Fruit fly (Drosophila melanogaster) whole organism, embryonic: Measurements from ENCODE around the gene Pka-C3.

Experiments
- ATbp ChIP-seq: fragments of 200-800 bp; sonication (Bioruptor generic); optimal IDR thresholded peaks from 2 replicates; lab custom pipeline; 2017; ENCODE audit warnings: missing biosample characterization, mild to moderate bottlenecking, missing genetic modification characterization, missing genetic modification reagents
- B-H2 ChIP-seq: fragments of 200-800 bp; sonication (Bioruptor generic); optimal IDR thresholded peaks from 2 replicates; lab custom pipeline; 2018; ENCODE audit warnings: missing biosample characterization, mild to moderate bottlenecking, missing genetic modification characterization
- BEAF-32 ChIP-seq: fragments of 200-800 bp; sonication (Bioruptor generic); optimal IDR thresholded peaks from 3 replicates; lab custom pipeline; 2017; ENCODE audit warnings: missing biosample characterization, missing genetic modification characterization, mild to moderate bottlenecking, moderate library complexity, missing genetic modification reagents
- Bteb2 ChIP-seq: fragments of 200-800 bp; sonication (Bioruptor generic); optimal IDR thresholded peaks from 2 replicates; lab custom pipeline; 2016; ENCODE audit warnings: missing biosample characterization, missing genetic modification characterization
- CG11398 ChIP-seq: fragments of 200-800 bp; sonication (Bioruptor generic); optimal IDR thresholded peaks from 2 replicates; lab custom pipeline; 2016; ENCODE audit warnings: missing biosample characterization, missing genetic modification characterization
- CG11560 ChIP-seq: fragments of 200-800 bp; sonication (Bioruptor generic); IDR thresholded peaks from 3 replicates; pipeline ENCODE4 v1.3.6; 2022; ENCODE audit warnings: missing biosample characterization, missing genetic modification characterization
- CG12219 ChIP-seq: fragments of 200-800 bp; sonication (Bioruptor generic); optimal IDR thresholded peaks from 3 replicates; lab custom pipeline; 2018; ENCODE audit warnings: missing biosample characterization, mild to moderate bottlenecking, missing genetic modification characterization
- CG12236 ChIP-seq: fragments of 200-800 bp; sonication (Bioruptor generic); optimal IDR thresholded peaks from 2 replicates; lab custom pipeline; 2016; ENCODE audit warnings: missing biosample characterization, missing genetic modification characterization
- CG12659 ChIP-seq: fragments of 200-800 bp; sonication (Bioruptor generic); optimal IDR thresholded peaks from 3 replicates; lab custom pipeline; 2017; ENCODE audit warnings: mild to moderate bottlenecking, missing biosample characterization, missing genetic modification reagents, missing genetic modification characterization
- CG13287 ChIP-seq: fragments of 200-800 bp; sonication (Bioruptor generic); IDR thresholded peaks from 2 replicates; pipeline ENCODE4 v1.3.6; 2022; ENCODE audit warnings: missing biosample characterization, missing genetic modification characterization; ENCODE audit not compliant: partially characterized antibody
- CG13624 ChIP-seq: fragments of 200-800 bp; sonication (Bioruptor generic); optimal IDR thresholded peaks from 2 replicates; lab custom pipeline; 2016; ENCODE audit warnings: missing biosample characterization, missing genetic modification characterization
- CG16815 ChIP-seq: fragments of 200-800 bp; sonication (Bioruptor generic); optimal IDR thresholded peaks from 3 replicates; lab custom pipeline; 2017; ENCODE audit warnings: missing biosample characterization, mild to moderate bottlenecking, missing genetic modification characterization
- CG17912 ChIP-seq: fragments of 200-800 bp; sonication (Bioruptor generic); optimal IDR thresholded peaks from 2 replicates; lab custom pipeline; 2018; ENCODE audit warnings: missing biosample characterization, mild to moderate bottlenecking, missing genetic modification characterization
- CG2712 ChIP-seq: fragments of 200-800 bp; optimal IDR thresholded peaks from 3 replicates; lab custom pipeline; 2019; ENCODE audit warnings: missing biosample characterization, mild to moderate bottlenecking, missing genetic modification characterization, moderate library complexity
- CG30403 ChIP-seq: fragments of 200-800 bp; sonication (Bioruptor generic); optimal IDR thresholded peaks from 3 replicates; lab custom pipeline; 2016; ENCODE audit warnings: missing biosample characterization, missing genetic modification characterization
- CG31224 ChIP-seq: fragments of 200-800 bp; sonication (Bioruptor generic); IDR thresholded peaks from 2 replicates; pipeline ENCODE4 v1.3.6; 2022; ENCODE audit warnings: missing biosample characterization, missing genetic modification characterization
- CG31388 ChIP-seq: fragments of 200-800 bp; sonication (Bioruptor generic); optimal IDR thresholded peaks from 2 replicates; lab custom pipeline; 2016; ENCODE audit warnings: missing biosample characterization, missing genetic modification characterization
- CG5245 ChIP-seq: fragments of 200-800 bp; sonication (Bioruptor generic); optimal IDR thresholded peaks from 3 replicates; lab custom pipeline; 2016; ENCODE audit warnings: missing biosample characterization, missing genetic modification characterization
- CG7271 ChIP-seq: fragments of 200-800 bp; sonication (Bioruptor generic); optimal IDR thresholded peaks from 2 replicates; lab custom pipeline; 2018; ENCODE audit warnings: missing biosample characterization, mild to moderate bottlenecking, missing genetic modification characterization, moderate library complexity
- CG8359 ChIP-seq: fragments of 200-800 bp; sonication (Bioruptor generic); optimal IDR thresholded peaks from 2 replicates; lab custom pipeline; 2017; ENCODE audit warnings: missing biosample characterization, mild to moderate bottlenecking, missing genetic modification characterization, borderline replicate concordance
- CG8944 ChIP-seq: fragments of 200-800 bp; sonication (Bioruptor generic); optimal IDR thresholded peaks from 3 replicates; lab custom pipeline; 2016; ENCODE audit warnings: missing biosample characterization, missing genetic modification characterization
- CG9609 ChIP-seq: fragments of 200-800 bp; sonication (Bioruptor generic); optimal IDR thresholded peaks from 3 replicates; lab custom pipeline; 2016; ENCODE audit warnings: missing biosample characterization, missing genetic modification characterization
- CTCF ChIP-seq: fragments of 200-800 bp; sonication (Bioruptor generic); optimal IDR thresholded peaks from 2 replicates; lab custom pipeline; 2017; ENCODE audit warnings: missing biosample characterization, mild to moderate bottlenecking, missing genetic modification characterization, moderate library complexity
- Dad ChIP-seq: fragments of 200-800 bp; sonication (Bioruptor generic); optimal IDR thresholded peaks from 3 replicates; lab custom pipeline; 2016; ENCODE audit warnings: missing biosample characterization, missing genetic modification characterization
- Dp ChIP-seq: fragments of 200-800 bp; sonication (Bioruptor generic); optimal IDR thresholded peaks from 2 replicates; lab custom pipeline; 2018; ENCODE audit warnings: missing biosample characterization, mild to moderate bottlenecking, missing genetic modification characterization, moderate library complexity
- Gug ChIP-seq: fragments of 200-800 bp; sonication (Bioruptor generic); IDR thresholded peaks from 4 replicates; pipeline ENCODE4 v1.3.6; 2022; ENCODE audit warnings: missing biosample characterization, missing genetic modification characterization
- HHEX ChIP-seq: fragments of 200-800 bp; sonication (Bioruptor generic); optimal IDR thresholded peaks from 3 replicates; lab custom pipeline; 2017; ENCODE audit warnings: missing biosample characterization, mild to moderate bottlenecking, missing genetic modification characterization, missing genetic modification reagents
- Hey ChIP-seq: fragments of 200-800 bp; sonication (Bioruptor generic); optimal IDR thresholded peaks from 3 replicates; lab custom pipeline; 2018; ENCODE audit warnings: missing biosample characterization, mild to moderate bottlenecking, missing genetic modification characterization
- Nf-YC ChIP-seq: fragments of 200-800 bp; optimal IDR thresholded peaks from 3 replicates; lab custom pipeline; 2019; ENCODE audit warnings: missing biosample characterization, mild to moderate bottlenecking, missing genetic modification characterization, moderate library complexity
- Opbp ChIP-seq: fragments of 200-800 bp; sonication (Bioruptor generic); IDR thresholded peaks from 3 replicates; pipeline ENCODE4 v1.3.6; 2022; ENCODE audit warnings: missing biosample characterization, missing genetic modification characterization; ENCODE audit not compliant: partially characterized antibody
- PHDP ChIP-seq: fragments of 200-800 bp; sonication (Bioruptor generic); optimal IDR thresholded peaks from 3 replicates; lab custom pipeline; 2018; ENCODE audit warnings: missing biosample characterization, mild to moderate bottlenecking, missing genetic modification characterization, moderate library complexity
- Rfx ChIP-seq: fragments of 200-800 bp; sonication (Bioruptor generic); IDR thresholded peaks from 2 replicates; pipeline ENCODE4 v1.3.6; 2022; ENCODE audit warnings: missing biosample characterization, missing genetic modification characterization
- Sry-δ ChIP-seq: fragments of 200-800 bp; sonication (Bioruptor generic); optimal IDR thresholded peaks from 2 replicates; lab custom pipeline; 2016; ENCODE audit warnings: missing biosample characterization, missing genetic modification characterization
- YL-1 ChIP-seq: fragments of 200-800 bp; sonication (Bioruptor generic); optimal IDR thresholded peaks from 3 replicates; lab custom pipeline; 2017; ENCODE audit warnings: missing biosample characterization, mild to moderate bottlenecking, missing genetic modification characterization
- ara ChIP-seq: fragments of 200-800 bp; sonication (Bioruptor generic); IDR thresholded peaks from 2 replicates; pipeline ENCODE4 v1.3.6; 2022; ENCODE audit warnings: missing biosample characterization, missing genetic modification characterization
- dan ChIP-seq: fragments of 200-800 bp; sonication (Bioruptor generic); IDR thresholded peaks from 2 replicates; pipeline ENCODE4 v1.3.6; 2022; ENCODE audit warnings: missing biosample characterization, missing genetic modification characterization
- dpn ChIP-seq, 2 experiments: fragments of 200-800 bp; sonication (Bioruptor generic); optimal IDR thresholded peaks; 3 replicates each; lab custom pipeline; 2016; ENCODE audit warnings: missing biosample characterization in 2 of 2, missing genetic modification characterization in 2 of 2
- emc ChIP-seq: fragments of 200-800 bp; sonication (Bioruptor generic); optimal IDR thresholded peaks from 2 replicates; lab custom pipeline; 2016; ENCODE audit warnings: missing biosample characterization, missing genetic modification characterization
- en ChIP-seq: fragments of 200-800 bp; sonication (Bioruptor generic); optimal IDR thresholded peaks from 2 replicates; lab custom pipeline; 2016; ENCODE audit warnings: missing biosample characterization, missing genetic modification characterization
- fd64A ChIP-seq: fragments of 200-800 bp; sonication (Bioruptor generic); optimal IDR thresholded peaks from 3 replicates; lab custom pipeline; 2018; ENCODE audit warnings: missing biosample characterization, mild to moderate bottlenecking, missing genetic modification characterization
- grn ChIP-seq: fragments of 200-800 bp; sonication (Bioruptor generic); optimal IDR thresholded peaks from 3 replicates; lab custom pipeline; 2017; ENCODE audit warnings: missing biosample characterization, missing genetic modification characterization
- klu ChIP-seq: fragments of 200-800 bp; sonication (Bioruptor generic); IDR thresholded peaks from 2 replicates; pipeline ENCODE4 v1.3.6; 2022; ENCODE audit warnings: missing biosample characterization, missing genetic modification characterization
- nmo ChIP-seq: fragments of 200-800 bp; sonication (Bioruptor generic); optimal IDR thresholded peaks from 2 replicates; lab custom pipeline; 2018; ENCODE audit warnings: missing biosample characterization, mild to moderate bottlenecking, missing genetic modification characterization, moderate library complexity
- prd ChIP-seq, 3 experiments: fragments of >200 bp in 2 of 3; fragments of 200-800 bp in 1 of 3; sonication (Bioruptor generic) in 1 of 3; optimal IDR thresholded peaks in 2 of 3; IDR thresholded peaks in 1 of 3; 2 replicates in 2 of 3; 3 replicates in 1 of 3; pipeline versions ENCODE4 v1.3.6 to Lab custom; 2017 to 2022; ENCODE audit warnings: missing biosample characterization in 1 of 3, missing genetic modification characterization in 1 of 3
- pum ChIP-seq: fragments of 200-800 bp; sonication (Bioruptor generic); optimal IDR thresholded peaks from 2 replicates; lab custom pipeline; 2016; ENCODE audit warnings: missing biosample characterization, missing genetic modification characterization
- sd ChIP-seq: fragments of 200-800 bp; sonication (Bioruptor generic); optimal IDR thresholded peaks from 3 replicates; lab custom pipeline; 2018; ENCODE audit warnings: missing biosample characterization, mild to moderate bottlenecking, missing genetic modification characterization, moderate library complexity
- stwl ChIP-seq: fragments of 200-800 bp; sonication (Bioruptor generic); optimal IDR thresholded peaks from 3 replicates; lab custom pipeline; 2018; ENCODE audit warnings: missing biosample characterization, mild to moderate bottlenecking, missing genetic modification characterization, moderate library complexity
- tll ChIP-seq, 2 experiments: fragments of 200-800 bp in 1 of 2; fragments of >200 bp in 1 of 2; sonication (Bioruptor generic) in 1 of 2; optimal IDR thresholded peaks; 2 replicates each; lab custom pipeline; 2017 to 2019; ENCODE audit warnings: missing biosample characterization in 2 of 2, missing genetic modification characterization in 2 of 2, mild to moderate bottlenecking in 1 of 2, moderate library complexity in 1 of 2
- twi ChIP-seq: fragments of 200-800 bp; optimal IDR thresholded peaks from 2 replicates; lab custom pipeline; 2019; ENCODE audit warnings: missing biosample characterization, mild to moderate bottlenecking, missing genetic modification characterization, moderate library complexity

Pka-C3 gene

dm6 chr3L:15967588-15968500, 13.2 kb upstream of the Pka-C3 start, which contains the start of the genes Brr2 and CG10516 (continued):
- peak in 1 of 2 experiments; percentile 22 for TF ChIP-seq dpn (GFP tag; optimal IDR thresholded peaks at IDR 0.05; lab: Kevin White, UChicago)
- TF ChIP-seq CG2712 (tag; lab: Kevin White, UChicago), result no peak
- no peak for TF ChIP-seq sd (tag; lab: Kevin White, UChicago)
- TF ChIP-seq prd (optimal IDR thresholded peaks at IDR 0.05; lab: Kevin White, UChicago), result no peak
- 0 out of 3 replicates have a peak, but pooled peaks have one; percentile 17 for TF ChIP-seq prd (GFP tag; IDR thresholded peaks at IDR 0.05; lab: Robert Waterston, UW)
- no peak for TF ChIP-seq Opbp (GFP tag; lab: Robert Waterston, UW)
- no peak for TF ChIP-seq Hey (tag; lab: Kevin White, UChicago)
- no peak for TF ChIP-seq CG8944
- no peak for TF ChIP-seq CG31224 (GFP tag; lab: Robert Waterston, UW)
- no peak for TF ChIP-seq ara
- TF ChIP-seq CG16815, result no peak
- TF ChIP-seq HHEX (GFP tag; lab: Kevin White, UChicago), result peak; percentile 11
- TF ChIP-seq CG12659, result peak; percentile 67
- TF ChIP-seq stwl (tag; lab: Kevin White, UChicago), result peak; percentile 60
- no peak for TF ChIP-seq en
- no peak for TF ChIP-seq dan (GFP tag; lab: Robert Waterston, UW)
- peak; percentile 50 for TF ChIP-seq CG13624 (GFP tag; lab: Kevin White, UChicago)
- TF ChIP-seq Gug (GFP tag; lab: Robert Waterston, UW), result no peak
- no peak for TF ChIP-seq CG11560 (tag; lab: Robert Waterston, UW)
- no peak for TF ChIP-seq CG5245 (GFP tag; lab: Kevin White, UChicago)
- TF ChIP-seq BEAF-32 (GFP tag; lab: Kevin White, UChicago), result peak; percentile 68
- TF ChIP-seq twi (tag; lab: Kevin White, UChicago), result peak; percentile 19
- no peak for TF ChIP-seq grn (GFP tag; lab: Kevin White, UChicago)
- no peak for TF ChIP-seq CG8359 (GFP tag; lab: Kevin White, UChicago)
- no peak for TF ChIP-seq klu
- TF ChIP-seq PHDP (tag; lab: Kevin White, UChicago), result no peak
- no peak for TF ChIP-seq B-H2 (GFP tag; lab: Kevin White, UChicago)
- TF ChIP-seq Dp, result peak; percentile 86
- no peak for TF ChIP-seq CG7271 (tag; lab: Kevin White, UChicago)
- TF ChIP-seq emc (GFP tag; lab: Kevin White, UChicago), result no peak
- TF ChIP-seq CG9609 (GFP tag; lab: Kevin White, UChicago), result no peak
- TF ChIP-seq CG31388 (GFP tag; lab: Kevin White, UChicago), result no peak
- no peak for TF ChIP-seq CG12219 (GFP tag; lab: Kevin White, UChicago)
- TF ChIP-seq CG12236 (GFP tag; lab: Kevin White, UChicago), result no peak
- no peak for TF ChIP-seq fd64A
- TF ChIP-seq CG13287 (GFP tag; lab: Robert Waterston, UW), result peak; percentile 62
- TF ChIP-seq Rfx (GFP tag; lab: Robert Waterston, UW), result no peak
- TF ChIP-seq nmo (GFP tag; lab: Kevin White, UChicago), result peak; percentile 74
- no peak for TF ChIP-seq ATbp (GFP tag; lab: Kevin White, UChicago)
- TF ChIP-seq Sry-δ (GFP tag; lab: Kevin White, UChicago), result peak; percentile 71
- no peak for TF ChIP-seq CG11398 (GFP tag; lab: Kevin White, UChicago)
- TF ChIP-seq pum (GFP tag; lab: Kevin White, UChicago), result peak; percentile 11
- peak; percentile 38 for TF ChIP-seq CG30403 (GFP tag; lab: Kevin White, UChicago)
- no peak for TF ChIP-seq Dad (GFP tag; lab: Kevin White, UChicago)
- TF ChIP-seq Bteb2 (GFP tag; lab: Kevin White, UChicago), result peak; percentile 50
- no peak for TF ChIP-seq CTCF (GFP tag; lab: Kevin White, UChicago)
- TF ChIP-seq YL-1 (GFP tag; lab: Kevin White, UChicago), result peak; percentile 87
- TF ChIP-seq Nf-YC (tag; lab: Kevin White, UChicago), result no peak
- TF ChIP-seq CG17912 (GFP tag; lab: Kevin White, UChicago), result no peak
- TF ChIP-seq tll (GFP tag; optimal IDR thresholded peaks at IDR 0.05; lab: Kevin White, UChicago), result peak in 1 of 2 experiments; percentile 10
